Fruit fly (Drosophila melanogaster) whole organism, embryonic: Measurements from ENCODE around the gene Lamtor4.

ENCODE experiments used
- BEAF-32 ChIP-seq: fragments of 200-800 bp; sonication (Bioruptor generic); optimal IDR thresholded peaks from 3 replicates; lab custom pipeline; 2017; ENCODE audit warnings: missing biosample characterization, missing genetic modification characterization, mild to moderate bottlenecking, moderate library complexity, missing genetic modification reagents
- CG10267 ChIP-seq: fragments of 200-800 bp; sonication (Bioruptor generic); optimal IDR thresholded peaks from 2 replicates; lab custom pipeline; 2018; ENCODE audit warnings: missing biosample characterization, mild to moderate bottlenecking, missing genetic modification characterization, moderate library complexity
- CG12769 ChIP-seq: fragments of 200-800 bp; sonication (Bioruptor generic); optimal IDR thresholded peaks from 2 replicates; lab custom pipeline; 2019; ENCODE audit warnings: missing biosample characterization, mild to moderate bottlenecking, missing genetic modification characterization, moderate library complexity
- CG13296 ChIP-seq: fragments of 200-800 bp; sonication (Bioruptor generic); optimal IDR thresholded peaks from 3 replicates; lab custom pipeline; 2018; ENCODE audit warnings: missing biosample characterization, mild to moderate bottlenecking, missing genetic modification characterization
- CG14014 ChIP-seq: fragments of 200-800 bp; sonication (Bioruptor generic); IDR thresholded peaks from 2 replicates; pipeline ENCODE4 v1.3.6; 2022; ENCODE audit warnings: missing biosample characterization, missing genetic modification characterization
- CG14860 ChIP-seq: fragments of 200-800 bp; sonication (Bioruptor generic); IDR thresholded peaks from 3 replicates; pipeline ENCODE4 v1.3.6; 2022; ENCODE audit warnings: missing biosample characterization, missing genetic modification characterization; ENCODE audit not compliant: partially characterized antibody
- CG15514 ChIP-seq: fragments of 200-800 bp; sonication (Bioruptor generic); optimal IDR thresholded peaks from 3 replicates; lab custom pipeline; 2017; ENCODE audit warnings: missing biosample characterization, missing genetic modification characterization, mild to moderate bottlenecking, moderate library complexity, missing genetic modification reagents
- CG16813 ChIP-seq: fragments of 200-800 bp; sonication (Bioruptor generic); IDR thresholded peaks from 3 replicates; pipeline ENCODE4 v1.3.6; 2022; ENCODE audit warnings: missing biosample characterization, missing genetic modification characterization; ENCODE audit not compliant: partially characterized antibody
- CG17802 ChIP-seq: fragments of 200-800 bp; sonication (Bioruptor generic); optimal IDR thresholded peaks from 2 replicates; lab custom pipeline; 2018; ENCODE audit warnings: missing biosample characterization, mild to moderate bottlenecking, missing genetic modification characterization, moderate library complexity
- CG2116 ChIP-seq: fragments of 200-800 bp; sonication (Bioruptor generic); optimal IDR thresholded peaks from 3 replicates; lab custom pipeline; 2018; ENCODE audit warnings: missing biosample characterization, mild to moderate bottlenecking, missing genetic modification characterization
- D19B ChIP-seq: fragments of 200-800 bp; sonication (Bioruptor generic); optimal IDR thresholded peaks from 2 replicates; lab custom pipeline; 2017; ENCODE audit warnings: missing biosample characterization, mild to moderate bottlenecking, missing genetic modification characterization
- Deaf1 ChIP-seq: fragments of 200-800 bp; optimal IDR thresholded peaks from 3 replicates; lab custom pipeline; 2019; ENCODE audit warnings: missing biosample characterization, mild to moderate bottlenecking, missing genetic modification characterization, moderate library complexity
- Dll ChIP-seq: fragments of 200-800 bp; sonication (Bioruptor generic); IDR thresholded peaks from 4 replicates; pipeline ENCODE4 v1.3.6; 2022; ENCODE audit warnings: missing biosample characterization, missing genetic modification characterization; ENCODE audit not compliant: partially characterized antibody
- Doc2 ChIP-seq: fragments of 200-800 bp; sonication (Bioruptor generic); IDR thresholded peaks from 2 replicates; pipeline ENCODE4 v1.3.6; 2022; ENCODE audit warnings: missing biosample characterization, missing genetic modification characterization
- Dp ChIP-seq: fragments of 200-800 bp; sonication (Bioruptor generic); optimal IDR thresholded peaks from 2 replicates; lab custom pipeline; 2018; ENCODE audit warnings: missing biosample characterization, mild to moderate bottlenecking, missing genetic modification characterization, moderate library complexity
- ERR ChIP-seq: fragments of 200-800 bp; sonication (Bioruptor generic); optimal IDR thresholded peaks from 2 replicates; lab custom pipeline; 2016; ENCODE audit warnings: missing biosample characterization, missing genetic modification characterization
- Elba2 ChIP-seq: fragments of 200-800 bp; sonication (Bioruptor generic); optimal IDR thresholded peaks from 3 replicates; lab custom pipeline; 2016; ENCODE audit warnings: missing biosample characterization, missing genetic modification characterization
- Fer3 ChIP-seq: fragments of 200-800 bp; sonication (Bioruptor generic); optimal IDR thresholded peaks from 2 replicates; lab custom pipeline; 2018; ENCODE audit warnings: missing biosample characterization, mild to moderate bottlenecking, missing genetic modification characterization, moderate library complexity
- Med ChIP-seq: fragments of 200-800 bp; sonication (Bioruptor generic); peaks from one replicate; lab custom pipeline; 2016; ENCODE audit warnings: missing biosample characterization, missing genetic modification characterization, mild to moderate bottlenecking, inconsistent platforms, moderate library complexity
- NC2β ChIP-seq: fragments of 200-800 bp; sonication (Bioruptor generic); optimal IDR thresholded peaks from 2 replicates; lab custom pipeline; 2016; ENCODE audit warnings: missing biosample characterization, missing genetic modification characterization
- NFAT ChIP-seq: fragments of 200-800 bp; sonication (Bioruptor generic); IDR thresholded peaks from 2 replicates; pipeline ENCODE4 v1.3.6; 2022; ENCODE audit warnings: missing biosample characterization, missing genetic modification characterization
- Rfx ChIP-seq: fragments of 200-800 bp; sonication (Bioruptor generic); IDR thresholded peaks from 2 replicates; pipeline ENCODE4 v1.3.6; 2022; ENCODE audit warnings: missing biosample characterization, missing genetic modification characterization
- Scr ChIP-seq: fragments of 200-800 bp; sonication (Bioruptor generic); IDR thresholded peaks from 2 replicates; pipeline ENCODE4 v1.3.6; 2022; ENCODE audit warnings: missing biosample characterization, missing genetic modification characterization; ENCODE audit not compliant: partially characterized antibody
- YL-1 ChIP-seq: fragments of 200-800 bp; sonication (Bioruptor generic); optimal IDR thresholded peaks from 3 replicates; lab custom pipeline; 2017; ENCODE audit warnings: missing biosample characterization, mild to moderate bottlenecking, missing genetic modification characterization
- bigmax ChIP-seq: fragments of 200-800 bp; sonication (Bioruptor generic); optimal IDR thresholded peaks from 2 replicates; lab custom pipeline; 2018; ENCODE audit warnings: missing biosample characterization, mild to moderate bottlenecking, missing genetic modification characterization
- crp ChIP-seq, 2 experiments: fragments of 200-800 bp; sonication (Bioruptor generic); optimal IDR thresholded peaks; 2 replicates in 1 of 2; 3 replicates in 1 of 2; lab custom pipeline; 2017; ENCODE audit warnings: missing biosample characterization in 2 of 2, missing genetic modification characterization in 2 of 2, mild to moderate bottlenecking in 1 of 2, moderate library complexity in 1 of 2
- fd102C ChIP-seq: fragments of 200-800 bp; sonication (Bioruptor generic); optimal IDR thresholded peaks from 2 replicates; lab custom pipeline; 2018; ENCODE audit warnings: missing biosample characterization, mild to moderate bottlenecking, missing genetic modification characterization, moderate library complexity
- gcm ChIP-seq: fragments of 200-800 bp; sonication (Bioruptor generic); optimal IDR thresholded peaks from 2 replicates; lab custom pipeline; 2019; ENCODE audit warnings: missing biosample characterization, mild to moderate bottlenecking, missing genetic modification characterization, moderate library complexity
- hbn ChIP-seq: fragments of 200-800 bp; sonication (Bioruptor generic); IDR thresholded peaks from 2 replicates; pipeline ENCODE4 v1.3.6; 2022; ENCODE audit warnings: missing biosample characterization, missing genetic modification characterization; ENCODE audit not compliant: partially characterized antibody
- knrl ChIP-seq: fragments of 200-800 bp; sonication (Bioruptor generic); IDR thresholded peaks from 3 replicates; pipeline ENCODE4 v1.3.6; 2022; ENCODE audit warnings: missing biosample characterization, missing genetic modification characterization; ENCODE audit not compliant: partially characterized antibody
- nom ChIP-seq: fragments of 200-800 bp; sonication (Bioruptor generic); optimal IDR thresholded peaks from 2 replicates; lab custom pipeline; 2017; ENCODE audit warnings: missing biosample characterization, missing genetic modification characterization, mild to moderate bottlenecking, moderate library complexity, missing genetic modification reagents
- p53 ChIP-seq: fragments of 200-800 bp; sonication (Bioruptor generic); optimal IDR thresholded peaks from 2 replicates; lab custom pipeline; 2016; ENCODE audit warnings: missing biosample characterization, missing genetic modification characterization
- pfk ChIP-seq: fragments of 200-800 bp; sonication (Bioruptor generic); optimal IDR thresholded peaks from 2 replicates; lab custom pipeline; 2018; ENCODE audit warnings: missing biosample characterization, mild to moderate bottlenecking, missing genetic modification characterization, moderate library complexity
- so ChIP-seq: fragments of 200-800 bp; sonication (Bioruptor generic); IDR thresholded peaks from 3 replicates; pipeline ENCODE4 v1.3.6; 2022; ENCODE audit warnings: missing biosample characterization, missing genetic modification characterization
- sug ChIP-seq: fragments of 200-800 bp; optimal IDR thresholded peaks from 2 replicates; lab custom pipeline; 2019; ENCODE audit warnings: missing biosample characterization, mild to moderate bottlenecking, missing genetic modification characterization, moderate library complexity
- tin ChIP-seq: fragments of 200-800 bp; sonication (Bioruptor generic); optimal IDR thresholded peaks from 3 replicates; lab custom pipeline; 2016; ENCODE audit warnings: missing biosample characterization, missing genetic modification characterization
- tna ChIP-seq: fragments of 200-800 bp; sonication (Bioruptor generic); IDR thresholded peaks from 2 replicates; pipeline ENCODE4 v1.3.6; 2022; ENCODE audit warnings: missing biosample characterization, missing genetic modification characterization; ENCODE audit not compliant: partially characterized antibody
- trem ChIP-seq: fragments of 200-800 bp; optimal IDR thresholded peaks from 3 replicates; lab custom pipeline; 2019; ENCODE audit warnings: missing biosample characterization, mild to moderate bottlenecking, missing genetic modification characterization, moderate library complexity
- unc-4 ChIP-seq: fragments of 200-800 bp; sonication (Bioruptor generic); IDR thresholded peaks from 2 replicates; pipeline ENCODE4 v1.3.6; 2022; ENCODE audit warnings: missing biosample characterization, missing genetic modification characterization; ENCODE audit not compliant: partially characterized antibody

The Lamtor4 gene

dm6 chr3L:3908838-3909810 lies 12.4 kb downstream of the Lamtor4 start (continued):
- TF ChIP-seq bigmax (GFP tag; lab: Kevin White, UChicago) = peak; percentile 90
- peak; percentile 64; the same call in 2 of the 4 replicates for TF ChIP-seq Dll (GFP tag; lab: Robert Waterston, UW)
- no peak for TF ChIP-seq p53
- peak; percentile 52 for TF ChIP-seq CG15514 (GFP tag; lab: Kevin White, UChicago)
- peak; percentile 76 for TF ChIP-seq D19B (GFP tag; lab: Kevin White, UChicago)
- TF ChIP-seq Elba2 (GFP tag; lab: Kevin White, UChicago) = peak; percentile 96
- no peak for TF ChIP-seq CG14014
- TF ChIP-seq CG12769 (tag; lab: Kevin White, UChicago) = peak; percentile 19
- no peak for TF ChIP-seq fd102C
- TF ChIP-seq CG16813 = peak; percentile 55; the same call in 2 of the 3 replicates
- peak in 1 of 2 experiments; percentile 41 for TF ChIP-seq crp (GFP tag; optimal IDR thresholded peaks at IDR 0.05; lab: Kevin White, UChicago)
- TF ChIP-seq hbn (GFP tag; lab: Robert Waterston, UW) = peak; percentile 56; the same call in 1 of the 2 replicates
- TF ChIP-seq CG14860 = peak; percentile 35; the same call in 1 of the 3 replicates
- TF ChIP-seq knrl (GFP tag; lab: Robert Waterston, UW) = peak; percentile 59
- peak; percentile 39 for TF ChIP-seq CG10267 (tag; lab: Kevin White, UChicago)
- TF ChIP-seq Rfx (GFP tag; lab: Robert Waterston, UW) = 0 out of 2 replicates have a peak, but pooled peaks have one; percentile 6
- peak; percentile 14 for TF ChIP-seq sug (tag; lab: Kevin White, UChicago)
- peak; percentile 12; the same call in 1 of the 2 replicates for TF ChIP-seq NFAT (GFP tag; lab: Robert Waterston, UW)
- TF ChIP-seq tna (GFP tag; lab: Robert Waterston, UW) = peak; percentile 40; the same call in 1 of the 2 replicates
- TF ChIP-seq NC2β (GFP tag; lab: Kevin White, UChicago) = peak; percentile 6
- peak; percentile 55 for TF ChIP-seq Scr (GFP tag; lab: Robert Waterston, UW)
- no peak for TF ChIP-seq Fer3 (tag; lab: Kevin White, UChicago)
- peak; percentile 22 for TF ChIP-seq Deaf1
- TF ChIP-seq unc-4 = peak; percentile 62
- peak; percentile 76 for TF ChIP-seq Med (GFP tag; lab: Kevin White, UChicago)
- peak; percentile 72 for TF ChIP-seq Dp (GFP tag; lab: Kevin White, UChicago)
- peak; percentile 44 for TF ChIP-seq trem (tag; lab: Kevin White, UChicago)
- TF ChIP-seq YL-1 (GFP tag; lab: Kevin White, UChicago) = peak; percentile 31
- no peak for TF ChIP-seq CG13296
- peak; percentile 77 for TF ChIP-seq CG2116 (GFP tag; lab: Kevin White, UChicago)

dm6 chr3L:3909831-3910230 lies 13.1 kb downstream of the Lamtor4 start, which contains the start of gene mge:
Gene mge, minus strand, starts transcription at chr3L:3909931.
- no peak for TF ChIP-seq BEAF-32 (GFP tag; lab: Kevin White, UChicago)
- TF ChIP-seq pfk (GFP tag; lab: Kevin White, UChicago) = no peak
- no peak for TF ChIP-seq so (GFP tag; lab: Robert Waterston, UW)
- no peak for TF ChIP-seq nom (GFP tag; lab: Kevin White, UChicago)
- TF ChIP-seq gcm (GFP tag; lab: Kevin White, UChicago) = no peak
- no peak for TF ChIP-seq hbn (GFP tag; lab: Robert Waterston, UW)
- TF ChIP-seq Doc2 = no peak
- no peak for TF ChIP-seq CG17802 (tag; lab: Kevin White, UChicago)
- no peak for TF ChIP-seq tin (GFP tag; lab: Kevin White, UChicago)
- no peak for TF ChIP-seq ERR (GFP tag; lab: Kevin White, UChicago)
